Fruit fly (Drosophila melanogaster) whole organism, embryonic: ENCODE results near the gene CG2247.

Experiments
- CG10209 ChIP-seq: fragments of 200-800 bp; sonication (Bioruptor generic); optimal IDR thresholded peaks from 3 replicates; lab custom pipeline; 2017; ENCODE audit warnings: missing biosample characterization, mild to moderate bottlenecking, missing genetic modification characterization, missing genetic modification reagents
- CG1024 ChIP-seq: fragments of 200-800 bp; sonication (Bioruptor generic); IDR thresholded peaks from 2 replicates; pipeline ENCODE4 v1.3.6; 2022; ENCODE audit warnings: missing biosample characterization, missing genetic modification characterization
- CG10274 ChIP-seq: fragments of 200-800 bp; sonication (Bioruptor generic); optimal IDR thresholded peaks from 3 replicates; lab custom pipeline; 2017; ENCODE audit warnings: missing biosample characterization, mild to moderate bottlenecking, missing genetic modification characterization
- CG11247 ChIP-seq: fragments of 200-800 bp; sonication (Bioruptor generic); IDR thresholded peaks from 2 replicates; pipeline ENCODE4 v1.3.6; 2022; ENCODE audit warnings: missing biosample characterization, missing genetic modification characterization
- CG12659 ChIP-seq: fragments of 200-800 bp; sonication (Bioruptor generic); optimal IDR thresholded peaks from 3 replicates; lab custom pipeline; 2017; ENCODE audit warnings: mild to moderate bottlenecking, missing biosample characterization, missing genetic modification reagents, missing genetic modification characterization
- CG13123 ChIP-seq: fragments of 200-800 bp; sonication (Bioruptor generic); optimal IDR thresholded peaks from 2 replicates; lab custom pipeline; 2016; ENCODE audit warnings: missing biosample characterization, missing genetic modification characterization
- CG13296 ChIP-seq: fragments of 200-800 bp; sonication (Bioruptor generic); optimal IDR thresholded peaks from 3 replicates; lab custom pipeline; 2018; ENCODE audit warnings: missing biosample characterization, mild to moderate bottlenecking, missing genetic modification characterization
- CG13775 ChIP-seq: fragments of 200-800 bp; sonication (Bioruptor generic); optimal IDR thresholded peaks from 3 replicates; lab custom pipeline; 2017; ENCODE audit warnings: missing biosample characterization, mild to moderate bottlenecking, missing genetic modification characterization
- CG14050 ChIP-seq: fragments of 200-800 bp; sonication (Bioruptor generic); IDR thresholded peaks from 3 replicates; pipeline ENCODE4 v1.3.6; 2022; ENCODE audit warnings: missing biosample characterization, missing genetic modification characterization
- CG15479 ChIP-seq: fragments of 200-800 bp; sonication (Bioruptor generic); optimal IDR thresholded peaks from 3 replicates; lab custom pipeline; 2019; ENCODE audit warnings: missing biosample characterization, mild to moderate bottlenecking, missing genetic modification characterization, moderate library complexity
- CG1602 ChIP-seq: fragments of 200-800 bp; sonication (Bioruptor generic); optimal IDR thresholded peaks from 3 replicates; lab custom pipeline; 2016; ENCODE audit warnings: missing biosample characterization, missing genetic modification characterization
- CG31365 ChIP-seq: fragments of 200-800 bp; sonication (Bioruptor generic); optimal IDR thresholded peaks from 2 replicates; lab custom pipeline; 2018; ENCODE audit warnings: missing biosample characterization, mild to moderate bottlenecking, missing genetic modification characterization
- CG3726 ChIP-seq: fragments of 200-800 bp; sonication (Bioruptor generic); IDR thresholded peaks from 3 replicates; pipeline ENCODE4, ENCODE4 v1.3.6; 2022; ENCODE audit warnings: missing biosample characterization, missing genetic modification characterization
- CG4854 ChIP-seq: fragments of 200-800 bp; sonication (Bioruptor generic); optimal IDR thresholded peaks from 2 replicates; lab custom pipeline; 2016; ENCODE audit warnings: missing biosample characterization, missing genetic modification characterization, inconsistent platforms
- CG6765 ChIP-seq: fragments of 200-800 bp; sonication (Bioruptor generic); optimal IDR thresholded peaks from 3 replicates; lab custom pipeline; 2017; ENCODE audit warnings: missing biosample characterization, mild to moderate bottlenecking, missing genetic modification characterization
- CG7745 ChIP-seq: fragments of 200-800 bp; sonication (Bioruptor generic); optimal IDR thresholded peaks from 2 replicates; lab custom pipeline; 2018; ENCODE audit warnings: missing biosample characterization, mild to moderate bottlenecking, missing genetic modification characterization, moderate library complexity
- CG7987 ChIP-seq: fragments of 200-800 bp; sonication (Bioruptor generic); optimal IDR thresholded peaks from 2 replicates; lab custom pipeline; 2018; ENCODE audit warnings: missing biosample characterization, mild to moderate bottlenecking, missing genetic modification characterization, moderate library complexity
- CG8924 ChIP-seq: fragments of 200-800 bp; optimal IDR thresholded peaks from 3 replicates; lab custom pipeline; 2019; ENCODE audit warnings: missing biosample characterization, mild to moderate bottlenecking, missing genetic modification characterization, moderate library complexity
- D19A ChIP-seq: fragments of 200-800 bp; optimal IDR thresholded peaks from 3 replicates; lab custom pipeline; 2019; ENCODE audit warnings: missing biosample characterization, mild to moderate bottlenecking, missing genetic modification characterization, moderate library complexity
- Drgx ChIP-seq: fragments of 200-800 bp; sonication (Bioruptor generic); IDR thresholded peaks from 2 replicates; pipeline ENCODE4 v1.3.6; 2022; ENCODE audit warnings: missing biosample characterization, missing genetic modification characterization
- Fer1 ChIP-seq: fragments of 200-800 bp; sonication (Bioruptor generic); optimal IDR thresholded peaks from 2 replicates; lab custom pipeline; 2017; ENCODE audit warnings: missing biosample characterization, mild to moderate bottlenecking, missing genetic modification characterization
- NK7.1 ChIP-seq: fragments of 200-800 bp; sonication (Bioruptor generic); optimal IDR thresholded peaks from 3 replicates; lab custom pipeline; 2016; ENCODE audit warnings: missing biosample characterization, missing genetic modification characterization
- Pdp1 ChIP-seq, 2 experiments: fragments of 200-800 bp; sonication (Bioruptor generic); optimal IDR thresholded peaks; 3 replicates each; lab custom pipeline; 2016; ENCODE audit warnings: missing biosample characterization in 2 of 2, missing genetic modification characterization in 2 of 2, mild to moderate bottlenecking in 1 of 2, moderate library complexity in 1 of 2
- Rfx ChIP-seq: fragments of 200-800 bp; sonication (Bioruptor generic); IDR thresholded peaks from 2 replicates; pipeline ENCODE4 v1.3.6; 2022; ENCODE audit warnings: missing biosample characterization, missing genetic modification characterization
- Six4 ChIP-seq: fragments of 200-800 bp; sonication (Bioruptor generic); optimal IDR thresholded peaks from 2 replicates; lab custom pipeline; 2016; ENCODE audit warnings: missing biosample characterization, missing genetic modification characterization
- YL-1 ChIP-seq: fragments of 200-800 bp; sonication (Bioruptor generic); optimal IDR thresholded peaks from 3 replicates; lab custom pipeline; 2017; ENCODE audit warnings: missing biosample characterization, mild to moderate bottlenecking, missing genetic modification characterization
- ato ChIP-seq: fragments of 200-800 bp; sonication (Bioruptor generic); IDR thresholded peaks from 2 replicates; pipeline ENCODE4 v1.3.6; 2022; ENCODE audit warnings: missing biosample characterization, missing genetic modification characterization; ENCODE audit not compliant: partially characterized antibody
- cad ChIP-seq: fragments of >200 bp; optimal IDR thresholded peaks from 2 replicates; lab custom pipeline; 2017; ENCODE audit warnings: missing biosample characterization, missing genetic modification characterization
- chif ChIP-seq, 2 experiments: fragments of 200-800 bp; sonication (Bioruptor generic); optimal IDR thresholded peaks; 3 replicates each; lab custom pipeline; 2016; ENCODE audit warnings: missing biosample characterization in 2 of 2, missing genetic modification characterization in 2 of 2
- crol ChIP-seq: fragments of 200-800 bp; sonication (Bioruptor generic); IDR thresholded peaks from 2 replicates; pipeline ENCODE4 v1.3.6; 2022; ENCODE audit warnings: missing biosample characterization, missing genetic modification characterization
- dan ChIP-seq: fragments of 200-800 bp; sonication (Bioruptor generic); IDR thresholded peaks from 2 replicates; pipeline ENCODE4 v1.3.6; 2022; ENCODE audit warnings: missing biosample characterization, missing genetic modification characterization
- dm ChIP-seq: fragments of 200-800 bp; sonication (Bioruptor generic); optimal IDR thresholded peaks from 3 replicates; lab custom pipeline; 2016; ENCODE audit warnings: missing biosample characterization, missing genetic modification characterization
- dysf ChIP-seq: fragments of 200-800 bp; sonication (Bioruptor generic); IDR thresholded peaks from 3 replicates; pipeline ENCODE4 v1.3.6; 2022; ENCODE audit warnings: missing biosample characterization, missing genetic modification characterization
- emc ChIP-seq: fragments of 200-800 bp; sonication (Bioruptor generic); optimal IDR thresholded peaks from 2 replicates; lab custom pipeline; 2016; ENCODE audit warnings: missing biosample characterization, missing genetic modification characterization
- esg ChIP-seq: fragments of 200-800 bp; sonication (Bioruptor generic); conservative IDR thresholded peaks from 2 replicates; pipeline ENCODE4 v1.3.6; 2022; ENCODE audit warnings: missing biosample characterization, missing genetic modification characterization
- fd96Cb ChIP-seq: fragments of 200-800 bp; sonication (Bioruptor generic); optimal IDR thresholded peaks from 2 replicates; lab custom pipeline; 2018; ENCODE audit warnings: missing biosample characterization, mild to moderate bottlenecking, missing genetic modification characterization, moderate library complexity
- gsb-n ChIP-seq: fragments of 200-800 bp; sonication (Bioruptor generic); optimal IDR thresholded peaks from 3 replicates; lab custom pipeline; 2018; ENCODE audit warnings: missing biosample characterization, mild to moderate bottlenecking, missing genetic modification characterization
- h ChIP-seq: fragments of >200 bp; optimal IDR thresholded peaks from 2 replicates; lab custom pipeline; 2017
- knrl ChIP-seq: fragments of 200-800 bp; sonication (Bioruptor generic); IDR thresholded peaks from 3 replicates; pipeline ENCODE4 v1.3.6; 2022; ENCODE audit warnings: missing biosample characterization, missing genetic modification characterization; ENCODE audit not compliant: partially characterized antibody
- lab ChIP-seq: fragments of 200-800 bp; sonication (Bioruptor generic); optimal IDR thresholded peaks from 3 replicates; lab custom pipeline; 2017; ENCODE audit warnings: missing biosample characterization, missing genetic modification characterization, mild to moderate bottlenecking, moderate library complexity, missing genetic modification reagents
- lov ChIP-seq, 2 experiments: fragments of 200-800 bp in 1 of 2; fragments of >200 bp in 1 of 2; sonication (Bioruptor generic) in 1 of 2; IDR thresholded peaks in 1 of 2; optimal IDR thresholded peaks in 1 of 2; 2 replicates in 1 of 2; 3 replicates in 1 of 2; pipeline versions ENCODE4 v1.3.6 to Lab custom; 2017 to 2022; ENCODE audit warnings: missing biosample characterization in 1 of 2, missing genetic modification characterization in 1 of 2
- pho ChIP-seq: fragments of 200-800 bp; sonication (Bioruptor generic); optimal IDR thresholded peaks from 2 replicates; lab custom pipeline; 2016; ENCODE audit warnings: missing biosample characterization, missing genetic modification characterization
- phol ChIP-seq: fragments of 200-800 bp; sonication (Bioruptor generic); optimal IDR thresholded peaks from 3 replicates; lab custom pipeline; 2018; ENCODE audit warnings: missing biosample characterization, mild to moderate bottlenecking, missing genetic modification characterization, moderate library complexity
- sc ChIP-seq, 3 experiments: fragments of >200 bp in 2 of 3; fragments of 200-800 bp in 1 of 3; sonication (Bioruptor generic) in 1 of 3; optimal IDR thresholded peaks; 2 replicates in 2 of 3; 3 replicates in 1 of 3; lab custom pipeline; 2017; ENCODE audit warnings: mild to moderate bottlenecking in 1 of 3, missing biosample characterization in 1 of 3, missing genetic modification characterization in 1 of 3, missing genetic modification reagents in 1 of 3
- schlank ChIP-seq: fragments of 200-800 bp; sonication (Bioruptor generic); optimal IDR thresholded peaks from 2 replicates; lab custom pipeline; 2018; ENCODE audit warnings: missing biosample characterization, mild to moderate bottlenecking, missing genetic modification characterization
- slou ChIP-seq: fragments of 200-800 bp; sonication (Bioruptor generic); optimal IDR thresholded peaks from 3 replicates; lab custom pipeline; 2016; ENCODE audit warnings: missing biosample characterization, missing genetic modification characterization
- tin ChIP-seq: fragments of 200-800 bp; sonication (Bioruptor generic); optimal IDR thresholded peaks from 3 replicates; lab custom pipeline; 2016; ENCODE audit warnings: missing biosample characterization, missing genetic modification characterization
- twi ChIP-seq: fragments of 200-800 bp; optimal IDR thresholded peaks from 2 replicates; lab custom pipeline; 2019; ENCODE audit warnings: missing biosample characterization, mild to moderate bottlenecking, missing genetic modification characterization, moderate library complexity
- wdn ChIP-seq: fragments of 200-800 bp; sonication (Bioruptor generic); IDR thresholded peaks from 2 replicates; pipeline ENCODE4 v1.3.6; 2022; ENCODE audit warnings: missing biosample characterization, missing genetic modification characterization
- zf30C ChIP-seq: fragments of 200-800 bp; sonication (Bioruptor generic); optimal IDR thresholded peaks from 3 replicates; lab custom pipeline; 2018; ENCODE audit warnings: missing biosample characterization, mild to moderate bottlenecking, missing genetic modification characterization

CG2247 gene

dm6 chrX:11660476-11660875 lies 49.0 kb upstream of the CG2247 start (continued):
- no peak for TF ChIP-seq CG14050
- TF ChIP-seq CG8924 (tag; lab: Kevin White, UChicago): peak; percentile 25
- no peak for TF ChIP-seq NK7.1 (GFP tag; lab: Kevin White, UChicago)
- no peak for TF ChIP-seq crol (GFP tag; lab: Robert Waterston, UW)
- TF ChIP-seq Six4 (GFP tag; lab: Kevin White, UChicago): no peak
- peak; percentile 40 for TF ChIP-seq gsb-n
- TF ChIP-seq schlank (tag; lab: Kevin White, UChicago): no peak
- TF ChIP-seq CG7745 (tag; lab: Kevin White, UChicago): no peak
- TF ChIP-seq YL-1: no peak
- peak; percentile 32 for TF ChIP-seq CG13296 (GFP tag; lab: Kevin White, UChicago)
- TF ChIP-seq CG12659 (GFP tag; lab: Kevin White, UChicago): peak; percentile 15
- TF ChIP-seq ato (GFP tag; lab: Robert Waterston, UW): no peak
- no peak for TF ChIP-seq phol (tag; lab: Kevin White, UChicago)
- TF ChIP-seq CG6765 (GFP tag; lab: Kevin White, UChicago): peak; percentile 19
- peak; percentile 38; the same call in 1 of the 3 replicates for TF ChIP-seq dysf
- no peak for TF ChIP-seq h (lab: Kevin White, UChicago)
- no peak for TF ChIP-seq lov (optimal IDR thresholded peaks at IDR 0.05; lab: Kevin White, UChicago)
- TF ChIP-seq lov (GFP tag; IDR thresholded peaks at IDR 0.05; lab: Robert Waterston, UW): peak; percentile 44; the same call in 1 of the 3 replicates
- TF ChIP-seq knrl (GFP tag; lab: Robert Waterston, UW): no peak
- no peak for TF ChIP-seq CG13775 (GFP tag; lab: Kevin White, UChicago)
- no peak for TF ChIP-seq esg (GFP tag; lab: Robert Waterston, UW)
- TF ChIP-seq lab: peak; percentile 72
- no peak for TF ChIP-seq chif (GFP tag; optimal IDR thresholded peaks at IDR 0.05; lab: Kevin White, UChicago)
- TF ChIP-seq CG7987 (GFP tag; lab: Kevin White, UChicago): peak; percentile 61
- no peak for TF ChIP-seq CG11247 (GFP tag; lab: Robert Waterston, UW)
- TF ChIP-seq CG13123: no peak
- TF ChIP-seq dan (GFP tag; lab: Robert Waterston, UW): no peak
- no peak for TF ChIP-seq zf30C (GFP tag; lab: Kevin White, UChicago)
- no peak; the same call in 1 of the 2 replicates for TF ChIP-seq Rfx (GFP tag; lab: Robert Waterston, UW)
- TF ChIP-seq dm (GFP tag; lab: Kevin White, UChicago): no peak
- no peak for TF ChIP-seq slou
- TF ChIP-seq CG3726 (GFP tag; lab: Robert Waterston, UW): no peak
- TF ChIP-seq fd96Cb: no peak
- TF ChIP-seq sc (optimal IDR thresholded peaks at IDR 0.05; lab: Kevin White, UChicago): no peak
- TF ChIP-seq sc (GFP tag; optimal IDR thresholded peaks at IDR 0.05; lab: Kevin White, UChicago): peak; percentile 18
- no peak for TF ChIP-seq D19A (tag; lab: Kevin White, UChicago)
- TF ChIP-seq CG1024 (GFP tag; lab: Robert Waterston, UW): no peak
- TF ChIP-seq Pdp1 (GFP tag; optimal IDR thresholded peaks at IDR 0.05; lab: Kevin White, UChicago): peak in 1 of 2 experiments; percentile 1
- TF ChIP-seq emc (GFP tag; lab: Kevin White, UChicago): no peak
- no peak for TF ChIP-seq CG15479 (GFP tag; lab: Kevin White, UChicago)
- TF ChIP-seq cad: no peak
- TF ChIP-seq CG4854 (GFP tag; lab: Kevin White, UChicago): peak; percentile 20
- no peak for TF ChIP-seq twi (tag; lab: Kevin White, UChicago)
- TF ChIP-seq CG10209 (GFP tag; lab: Kevin White, UChicago): peak; percentile 44
- no peak for TF ChIP-seq pho (GFP tag; lab: Kevin White, UChicago)
- TF ChIP-seq wdn: no peak
- TF ChIP-seq CG10274 (GFP tag; lab: Kevin White, UChicago): no peak
- no peak for TF ChIP-seq tin (GFP tag; lab: Kevin White, UChicago)
- no peak for TF ChIP-seq Drgx (GFP tag; lab: Robert Waterston, UW)
- no peak for TF ChIP-seq CG1602 (GFP tag; lab: Kevin White, UChicago)
- TF ChIP-seq Fer1 (GFP tag; lab: Kevin White, UChicago): peak; percentile 26
- peak; percentile 48 for TF ChIP-seq CG31365 (tag; lab: Kevin White, UChicago)
